Fruit fly (Drosophila melanogaster) whole organism, embryonic: ENCODE results near the gene CG43051.
A peak's percentile ranks its signal among the peaks of the same experiment; 100 is the strongest.

Experiments used
- Antp ChIP-seq: fragments of 200-800 bp; sonication (Bioruptor generic); optimal IDR thresholded peaks from 3 replicates; lab custom pipeline; 2016; ENCODE audit warnings: missing biosample characterization, missing genetic modification characterization
- CG10321 ChIP-seq: fragments of 200-800 bp; sonication (Bioruptor generic); IDR thresholded peaks from 2 replicates; pipeline ENCODE4 v1.3.6; 2022; ENCODE audit warnings: missing biosample characterization, missing genetic modification characterization
- CG10654 ChIP-seq: fragments of 200-800 bp; sonication (Bioruptor generic); optimal IDR thresholded peaks from 2 replicates; lab custom pipeline; 2016; ENCODE audit warnings: missing biosample characterization, missing genetic modification characterization
- CG11085 ChIP-seq: fragments of 200-800 bp; sonication (Bioruptor generic); IDR thresholded peaks from 2 replicates; pipeline ENCODE4 v1.3.6; 2022; ENCODE audit warnings: missing biosample characterization, missing genetic modification characterization
- CG11560 ChIP-seq: fragments of 200-800 bp; sonication (Bioruptor generic); IDR thresholded peaks from 3 replicates; pipeline ENCODE4 v1.3.6; 2022; ENCODE audit warnings: missing biosample characterization, missing genetic modification characterization
- CG12942 ChIP-seq: fragments of 200-800 bp; sonication (Bioruptor generic); optimal IDR thresholded peaks from 3 replicates; lab custom pipeline; 2016; ENCODE audit warnings: missing biosample characterization, missing genetic modification characterization
- CG13287 ChIP-seq: fragments of 200-800 bp; sonication (Bioruptor generic); IDR thresholded peaks from 2 replicates; pipeline ENCODE4 v1.3.6; 2022; ENCODE audit warnings: missing biosample characterization, missing genetic modification characterization; ENCODE audit not compliant: partially characterized antibody
- CG14050 ChIP-seq: fragments of 200-800 bp; sonication (Bioruptor generic); IDR thresholded peaks from 3 replicates; pipeline ENCODE4 v1.3.6; 2022; ENCODE audit warnings: missing biosample characterization, missing genetic modification characterization
- CG15073 ChIP-seq: fragments of 200-800 bp; sonication (Bioruptor generic); optimal IDR thresholded peaks from 2 replicates; lab custom pipeline; 2016; ENCODE audit warnings: missing biosample characterization, missing genetic modification characterization
- CG16813 ChIP-seq: fragments of 200-800 bp; sonication (Bioruptor generic); IDR thresholded peaks from 3 replicates; pipeline ENCODE4 v1.3.6; 2022; ENCODE audit warnings: missing biosample characterization, missing genetic modification characterization; ENCODE audit not compliant: partially characterized antibody
- CG17359 ChIP-seq: fragments of 200-800 bp; sonication (Bioruptor generic); optimal IDR thresholded peaks from 3 replicates; lab custom pipeline; 2018; ENCODE audit warnings: missing biosample characterization, mild to moderate bottlenecking, missing genetic modification characterization, moderate library complexity
- CG1792 ChIP-seq: fragments of 200-800 bp; sonication (Bioruptor generic); optimal IDR thresholded peaks from 2 replicates; lab custom pipeline; 2016; ENCODE audit warnings: missing biosample characterization, missing genetic modification characterization
- CG18764 ChIP-seq: fragments of 200-800 bp; sonication (Bioruptor generic); optimal IDR thresholded peaks from 3 replicates; lab custom pipeline; 2016; ENCODE audit warnings: missing biosample characterization, missing genetic modification characterization
- CG2678 ChIP-seq: fragments of 200-800 bp; sonication (Bioruptor generic); optimal IDR thresholded peaks from 3 replicates; lab custom pipeline; 2019; ENCODE audit warnings: missing biosample characterization, mild to moderate bottlenecking, missing genetic modification characterization, moderate library complexity
- CG30403 ChIP-seq: fragments of 200-800 bp; sonication (Bioruptor generic); optimal IDR thresholded peaks from 3 replicates; lab custom pipeline; 2016; ENCODE audit warnings: missing biosample characterization, missing genetic modification characterization
- CG30431 ChIP-seq: fragments of 200-800 bp; sonication (Bioruptor generic); optimal IDR thresholded peaks from 2 replicates; lab custom pipeline; 2017; ENCODE audit warnings: missing biosample characterization, missing genetic modification characterization
- CG34376 ChIP-seq: fragments of 200-800 bp; sonication (Bioruptor generic); optimal IDR thresholded peaks from 2 replicates; lab custom pipeline; 2018; ENCODE audit warnings: missing biosample characterization, mild to moderate bottlenecking, missing genetic modification characterization
- CG3847 ChIP-seq: fragments of 200-800 bp; sonication (Bioruptor generic); IDR thresholded peaks from 2 replicates; pipeline ENCODE4 v1.3.6; 2022; ENCODE audit warnings: missing biosample characterization, missing genetic modification characterization
- CG4424 ChIP-seq: fragments of 200-800 bp; sonication (Bioruptor generic); optimal IDR thresholded peaks from 3 replicates; lab custom pipeline; 2016; ENCODE audit warnings: missing biosample characterization, missing genetic modification characterization
- CG7745 ChIP-seq: fragments of 200-800 bp; sonication (Bioruptor generic); optimal IDR thresholded peaks from 2 replicates; lab custom pipeline; 2018; ENCODE audit warnings: missing biosample characterization, mild to moderate bottlenecking, missing genetic modification characterization, moderate library complexity
- CG8359 ChIP-seq: fragments of 200-800 bp; sonication (Bioruptor generic); optimal IDR thresholded peaks from 2 replicates; lab custom pipeline; 2017; ENCODE audit warnings: missing biosample characterization, mild to moderate bottlenecking, missing genetic modification characterization, borderline replicate concordance
- Dp ChIP-seq: fragments of 200-800 bp; sonication (Bioruptor generic); optimal IDR thresholded peaks from 2 replicates; lab custom pipeline; 2018; ENCODE audit warnings: missing biosample characterization, mild to moderate bottlenecking, missing genetic modification characterization, moderate library complexity
- Ets97D ChIP-seq: fragments of 200-800 bp; sonication (Bioruptor generic); optimal IDR thresholded peaks from 3 replicates; lab custom pipeline; 2016; ENCODE audit warnings: missing biosample characterization, missing genetic modification characterization
- Hand ChIP-seq: fragments of 200-800 bp; sonication (Bioruptor generic); optimal IDR thresholded peaks from 2 replicates; lab custom pipeline; 2017; ENCODE audit warnings: mild to moderate bottlenecking, missing biosample characterization, missing genetic modification reagents, missing genetic modification characterization
- Hmr ChIP-seq: fragments of 200-800 bp; sonication (Bioruptor generic); optimal IDR thresholded peaks from 3 replicates; lab custom pipeline; 2017; ENCODE audit warnings: mild to moderate bottlenecking, missing biosample characterization, missing genetic modification reagents, missing genetic modification characterization
- Hr39 ChIP-seq: fragments of >200 bp; optimal IDR thresholded peaks from 2 replicates; lab custom pipeline; 2017
- Mad ChIP-seq: fragments of 200-800 bp; sonication (Bioruptor generic); optimal IDR thresholded peaks from 2 replicates; lab custom pipeline; 2016; ENCODE audit warnings: missing biosample characterization, missing genetic modification characterization
- NfI ChIP-seq: fragments of 200-800 bp; sonication (Bioruptor generic); optimal IDR thresholded peaks from 3 replicates; lab custom pipeline; 2018; ENCODE audit warnings: missing biosample characterization, mild to moderate bottlenecking, missing genetic modification characterization, moderate library complexity
- Oaz ChIP-seq: fragments of 200-800 bp; sonication (Bioruptor generic); IDR thresholded peaks from 2 replicates; pipeline ENCODE4 v1.3.6; 2022; ENCODE audit warnings: missing biosample characterization, missing genetic modification characterization
- Sin3A ChIP-seq: fragments of >200 bp; optimal IDR thresholded peaks from 2 replicates; lab custom pipeline; 2018
- Sry-δ ChIP-seq: fragments of 200-800 bp; sonication (Bioruptor generic); optimal IDR thresholded peaks from 2 replicates; lab custom pipeline; 2016; ENCODE audit warnings: missing biosample characterization, missing genetic modification characterization
- Taf1 ChIP-seq: fragments of 200-800 bp; sonication (Bioruptor generic); IDR thresholded peaks from 2 replicates; pipeline ENCODE4 v1.3.6; 2022; ENCODE audit warnings: missing biosample characterization, missing genetic modification characterization
- bigmax ChIP-seq: fragments of 200-800 bp; sonication (Bioruptor generic); optimal IDR thresholded peaks from 2 replicates; lab custom pipeline; 2018; ENCODE audit warnings: missing biosample characterization, mild to moderate bottlenecking, missing genetic modification characterization
- cad ChIP-seq: fragments of >200 bp; optimal IDR thresholded peaks from 2 replicates; lab custom pipeline; 2017; ENCODE audit warnings: missing biosample characterization, missing genetic modification characterization
- cato ChIP-seq: fragments of 200-800 bp; sonication (Bioruptor generic); optimal IDR thresholded peaks from 2 replicates; lab custom pipeline; 2016; ENCODE audit warnings: missing biosample characterization, missing genetic modification characterization, borderline replicate concordance
- crp ChIP-seq, 2 experiments: fragments of 200-800 bp; sonication (Bioruptor generic); optimal IDR thresholded peaks; 2 replicates in 1 of 2; 3 replicates in 1 of 2; lab custom pipeline; 2017; ENCODE audit warnings: missing biosample characterization in 2 of 2, missing genetic modification characterization in 2 of 2, mild to moderate bottlenecking in 1 of 2, moderate library complexity in 1 of 2
- dm ChIP-seq: fragments of 200-800 bp; sonication (Bioruptor generic); optimal IDR thresholded peaks from 3 replicates; lab custom pipeline; 2016; ENCODE audit warnings: missing biosample characterization, missing genetic modification characterization
- dmrt11E ChIP-seq: fragments of 200-800 bp; sonication (Bioruptor generic); optimal IDR thresholded peaks from 3 replicates; lab custom pipeline; 2018; ENCODE audit warnings: missing biosample characterization, mild to moderate bottlenecking, missing genetic modification characterization, moderate library complexity
- dpn ChIP-seq, 2 experiments: fragments of 200-800 bp; sonication (Bioruptor generic); optimal IDR thresholded peaks; 3 replicates each; lab custom pipeline; 2016; ENCODE audit warnings: missing biosample characterization in 2 of 2, missing genetic modification characterization in 2 of 2
- fd96Cb ChIP-seq: fragments of 200-800 bp; sonication (Bioruptor generic); optimal IDR thresholded peaks from 2 replicates; lab custom pipeline; 2018; ENCODE audit warnings: missing biosample characterization, mild to moderate bottlenecking, missing genetic modification characterization, moderate library complexity
- grau ChIP-seq: fragments of 200-800 bp; optimal IDR thresholded peaks from 3 replicates; lab custom pipeline; 2019; ENCODE audit warnings: missing biosample characterization, mild to moderate bottlenecking, missing genetic modification characterization, moderate library complexity
- jing ChIP-seq: fragments of 200-800 bp; sonication (Bioruptor generic); optimal IDR thresholded peaks from 2 replicates; lab custom pipeline; 2018; ENCODE audit warnings: missing biosample characterization, mild to moderate bottlenecking, missing genetic modification characterization
- kah ChIP-seq: fragments of 200-800 bp; sonication (Bioruptor generic); optimal IDR thresholded peaks from 2 replicates; lab custom pipeline; 2018; ENCODE audit warnings: missing biosample characterization, mild to moderate bottlenecking, missing genetic modification characterization
- lbe ChIP-seq: fragments of 200-800 bp; sonication (Bioruptor generic); optimal IDR thresholded peaks from 2 replicates; lab custom pipeline; 2016; ENCODE audit warnings: missing biosample characterization, mild to moderate bottlenecking, missing genetic modification characterization
- nerfin-1 ChIP-seq: fragments of 200-800 bp; sonication (Bioruptor generic); optimal IDR thresholded peaks from 3 replicates; lab custom pipeline; 2019; ENCODE audit warnings: missing biosample characterization, mild to moderate bottlenecking, missing genetic modification characterization, moderate library complexity
- onecut ChIP-seq: fragments of 200-800 bp; sonication (Bioruptor generic); IDR thresholded peaks from 2 replicates; pipeline ENCODE4 v1.3.6; 2022; ENCODE audit warnings: missing biosample characterization, missing genetic modification characterization
- otp ChIP-seq: fragments of 200-800 bp; sonication (Bioruptor generic); IDR thresholded peaks from 3 replicates; pipeline ENCODE4, ENCODE4 v1.3.6; 2022; ENCODE audit warnings: missing biosample characterization, missing genetic modification characterization
- prd ChIP-seq, 3 experiments: fragments of >200 bp in 2 of 3; fragments of 200-800 bp in 1 of 3; sonication (Bioruptor generic) in 1 of 3; optimal IDR thresholded peaks in 2 of 3; IDR thresholded peaks in 1 of 3; 2 replicates in 2 of 3; 3 replicates in 1 of 3; pipeline versions ENCODE4 v1.3.6 to Lab custom; 2017 to 2022; ENCODE audit warnings: missing biosample characterization in 1 of 3, missing genetic modification characterization in 1 of 3
- schlank ChIP-seq: fragments of 200-800 bp; sonication (Bioruptor generic); optimal IDR thresholded peaks from 2 replicates; lab custom pipeline; 2018; ENCODE audit warnings: missing biosample characterization, mild to moderate bottlenecking, missing genetic modification characterization
- twi ChIP-seq: fragments of 200-800 bp; optimal IDR thresholded peaks from 2 replicates; lab custom pipeline; 2019; ENCODE audit warnings: missing biosample characterization, mild to moderate bottlenecking, missing genetic modification characterization, moderate library complexity
- unc-4 ChIP-seq: fragments of 200-800 bp; sonication (Bioruptor generic); IDR thresholded peaks from 2 replicates; pipeline ENCODE4 v1.3.6; 2022; ENCODE audit warnings: missing biosample characterization, missing genetic modification characterization; ENCODE audit not compliant: partially characterized antibody

CG43051 gene

DNA sequence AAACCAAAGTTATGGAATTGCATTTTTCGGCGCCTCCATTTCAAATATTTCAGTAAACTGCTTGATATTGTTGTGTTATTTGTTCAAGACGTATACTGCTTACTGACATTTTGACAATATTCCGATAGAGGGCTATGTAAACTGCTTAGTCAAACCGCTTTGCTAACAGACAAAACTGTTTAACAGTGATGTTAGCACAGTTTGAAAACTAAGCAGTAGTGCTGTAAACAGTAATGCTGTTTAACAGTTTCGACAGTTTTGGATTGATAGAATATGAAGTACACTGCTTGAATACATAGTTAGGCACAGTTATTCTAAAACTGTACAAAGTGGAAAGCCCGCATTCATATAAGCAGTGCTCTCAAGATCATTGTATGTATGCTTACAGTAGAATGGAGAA, 12.5 kb downstream of the CG43051 start (continued):
- no peak for TF ChIP-seq CG30431 (GFP tag; lab: Kevin White, UChicago)
- TF ChIP-seq jing: no peak
- TF ChIP-seq NfI: no peak
- TF ChIP-seq Antp (GFP tag; lab: Kevin White, UChicago): no peak
- TF ChIP-seq otp (GFP tag; lab: Robert Waterston, UW): no peak
- TF ChIP-seq CG14050 (GFP tag; lab: Robert Waterston, UW): peak; percentile 14; the same call in 1 of the 3 replicates
- peak; percentile 65; the same call in 2 of the 3 replicates for TF ChIP-seq CG11560 (tag; lab: Robert Waterston, UW)
- TF ChIP-seq onecut (GFP tag; lab: Robert Waterston, UW): no peak
- no peak for TF ChIP-seq CG8359
- no peak for TF ChIP-seq Taf1 (GFP tag; lab: Robert Waterston, UW)
- no peak for TF ChIP-seq CG17359
- no peak for TF ChIP-seq crp (GFP tag; optimal IDR thresholded peaks at IDR 0.05; lab: Kevin White, UChicago)
- TF ChIP-seq CG4424 (GFP tag; lab: Kevin White, UChicago): no peak
- TF ChIP-seq dpn (GFP tag; optimal IDR thresholded peaks at IDR 0.05; lab: Kevin White, UChicago): peak in 1 of 2 experiments; percentile 22
- TF ChIP-seq Mad: no peak
- TF ChIP-seq CG18764 (GFP tag; lab: Kevin White, UChicago): no peak
- no peak for TF ChIP-seq CG1792 (GFP tag; lab: Kevin White, UChicago)
- TF ChIP-seq unc-4 (GFP tag; lab: Robert Waterston, UW): no peak
- no peak for TF ChIP-seq lbe (GFP tag; lab: Kevin White, UChicago)
- TF ChIP-seq CG3847 (GFP tag; lab: Robert Waterston, UW): peak; percentile 43; the same call in 1 of the 2 replicates
- TF ChIP-seq Hand (GFP tag; lab: Kevin White, UChicago): no peak
- peak; percentile 96 for TF ChIP-seq Dp (GFP tag; lab: Kevin White, UChicago)
- TF ChIP-seq CG10321 (GFP tag; lab: Robert Waterston, UW): no peak
- no peak for TF ChIP-seq nerfin-1 (tag; lab: Kevin White, UChicago)
- TF ChIP-seq prd (optimal IDR thresholded peaks at IDR 0.05; lab: Kevin White, UChicago): no peak
- no peak for TF ChIP-seq prd (GFP tag; IDR thresholded peaks at IDR 0.05; lab: Robert Waterston, UW)
- TF ChIP-seq Oaz (GFP tag; lab: Robert Waterston, UW): no peak
- peak; percentile 23 for TF ChIP-seq Sry-δ (GFP tag; lab: Kevin White, UChicago)
- TF ChIP-seq CG2678: no peak
- no peak for TF ChIP-seq CG10654 (GFP tag; lab: Kevin White, UChicago)
- peak; percentile 41 for TF ChIP-seq cad (GFP tag; lab: Kevin White, UChicago)
- no peak for TF ChIP-seq dm (GFP tag; lab: Kevin White, UChicago)
- TF ChIP-seq CG7745 (tag; lab: Kevin White, UChicago): no peak
- peak; percentile 38 for TF ChIP-seq Ets97D (GFP tag; lab: Kevin White, UChicago)
- TF ChIP-seq Sin3A: no peak
- no peak for TF ChIP-seq fd96Cb (tag; lab: Kevin White, UChicago)
- no peak for TF ChIP-seq bigmax (GFP tag; lab: Kevin White, UChicago)
- no peak for TF ChIP-seq CG12942 (GFP tag; lab: Kevin White, UChicago)
- TF ChIP-seq Hr39 (lab: Kevin White, UChicago): no peak
- peak; percentile 62 for TF ChIP-seq Hmr (GFP tag; lab: Kevin White, UChicago)
- TF ChIP-seq CG30403 (GFP tag; lab: Kevin White, UChicago): no peak
- peak; percentile 38; the same call in 1 of the 2 replicates for TF ChIP-seq CG13287 (GFP tag; lab: Robert Waterston, UW)
- no peak for TF ChIP-seq dmrt11E (tag; lab: Kevin White, UChicago)
- peak; percentile 7 for TF ChIP-seq grau (tag; lab: Kevin White, UChicago)
- no peak for TF ChIP-seq CG34376
- no peak for TF ChIP-seq CG15073 (GFP tag; lab: Kevin White, UChicago)
- TF ChIP-seq schlank (tag; lab: Kevin White, UChicago): no peak
- 0 out of 2 replicates have a peak, but pooled peaks have one; percentile 20 for TF ChIP-seq CG11085
- TF ChIP-seq kah: no peak
- TF ChIP-seq CG16813 (GFP tag; lab: Robert Waterston, UW): no peak; the same call in 1 of the 3 replicates
- no peak for TF ChIP-seq twi (tag; lab: Kevin White, UChicago)
- no peak for TF ChIP-seq cato
